Fruit fly (Drosophila melanogaster): ENCODE measurements around the gene Kah.

DNA sequence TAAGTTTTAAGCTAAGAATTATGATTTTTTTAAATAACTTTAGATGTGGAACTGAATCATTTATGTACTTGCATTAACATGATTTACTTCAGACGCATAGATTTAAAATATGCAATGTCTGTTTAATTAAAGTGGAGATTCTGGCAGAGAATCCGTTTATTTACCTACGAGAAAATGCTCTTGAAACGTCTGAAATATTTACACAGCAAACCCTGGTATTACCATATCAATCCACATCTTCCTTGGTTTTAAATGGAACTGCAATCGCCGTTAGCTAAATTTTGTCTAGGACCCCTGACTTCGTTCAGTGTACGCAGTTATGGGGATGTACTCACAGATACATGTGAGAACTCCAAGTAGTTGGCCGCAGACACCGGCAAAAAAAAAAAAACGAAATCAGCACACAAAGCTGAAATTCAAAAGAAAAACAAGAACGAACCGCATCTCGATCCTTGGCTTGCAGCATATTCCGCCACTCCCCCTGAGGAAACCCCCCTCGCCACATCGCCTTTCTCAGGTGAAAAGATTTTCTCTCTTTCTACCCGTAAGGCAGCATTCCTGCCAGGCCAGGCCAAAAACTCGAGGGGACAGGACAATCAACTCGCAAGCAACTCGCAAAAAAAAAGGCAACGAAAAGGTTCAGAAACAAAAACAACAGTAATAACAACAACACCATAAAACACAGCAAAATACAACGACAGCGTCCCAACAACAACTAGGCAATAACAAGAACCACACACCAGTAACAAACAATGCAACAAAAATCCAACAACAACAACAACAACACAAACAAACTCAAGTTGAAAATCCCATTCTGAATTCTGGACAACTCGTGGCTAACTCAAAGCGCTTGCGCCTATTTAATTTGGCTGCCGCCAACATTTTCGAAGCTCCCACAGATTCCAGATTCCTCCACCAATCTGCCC is 29.5 kb upstream of the Kah start:
- TF ChIP-seq CG12768 (GFP tag; optimal IDR thresholded peaks at IDR 0.05) (no peak), Clk (GFP tag; optimal IDR thresholded peaks at IDR 0.05) (no peak), ovo (GFP tag; optimal IDR thresholded peaks at IDR 0.05) (no peak), pad (GFP tag; optimal IDR thresholded peaks at IDR 0.05) (no peak), cic (GFP tag; optimal IDR thresholded peaks at IDR 0.05) (no peak), CG5204 (GFP tag; optimal IDR thresholded peaks at IDR 0.05) (no peak), Crg-1 (GFP tag; optimal IDR thresholded peaks at IDR 0.05) (no peak)

Data from whole organism, adult.